Worm (Caenorhabditis elegans) whole organism, L4 larva: ENCODE results near the gene F54B3.1.

Source experiments
- F10B5.3 ChIP-seq: sonication (generic microtip); optimal IDR thresholded peaks from 2 replicates; lab custom pipeline; 2016; ENCODE audit warnings: mild to moderate bottlenecking, missing genetic modification characterization, missing compliant biosample characterization
- F44E2.7 ChIP-seq: fragments of 200-800 bp; sonication (Bioruptor generic); IDR thresholded peaks from 2 replicates; pipeline ENCODE4 v2.1.2; 2022; ENCODE audit warnings: missing genetic modification characterization, missing compliant biosample characterization
- Y105C5A.15 ChIP-seq: fragments of 200-800 bp; sonication (Bioruptor generic); IDR thresholded peaks from 2 replicates; pipeline ENCODE4 v1.3.6; 2022; ENCODE audit warnings: missing genetic modification characterization, missing compliant biosample characterization
- Y48G9A.11 ChIP-seq: fragments of 200-800 bp; sonication (Bioruptor generic); IDR thresholded peaks from 2 replicates; pipeline ENCODE4 v1.3.6; 2022; ENCODE audit warnings: missing genetic modification reagents, missing genetic modification characterization, missing compliant biosample characterization
- Y75B8A.6 ChIP-seq: fragments of 200-800 bp; sonication (Bioruptor generic); IDR thresholded peaks from 2 replicates; pipeline ENCODE4 v1.3.6; 2022; ENCODE audit warnings: missing genetic modification reagents, missing genetic modification characterization, missing compliant biosample characterization
- ZK337.2 ChIP-seq: fragments of 200-800 bp; sonication (Bioruptor generic); IDR thresholded peaks from 2 replicates; pipeline ENCODE4 v1.3.6; 2022; ENCODE audit warnings: missing genetic modification reagents, missing genetic modification characterization, missing compliant biosample characterization
- aha-1 ChIP-seq: fragments of 150-350 bp; peaks from one replicate; lab custom pipeline; 2014; ENCODE audit warnings: missing biosample characterization, missing genetic modification characterization
- aly-2 ChIP-seq: sonication (generic microtip); optimal IDR thresholded peaks from 2 replicates; lab custom pipeline; 2018; ENCODE audit warnings: missing biosample characterization, missing genetic modification characterization
- ceh-20 ChIP-seq: fragments of 200-800 bp; sonication (Bioruptor generic); IDR thresholded peaks from 2 replicates; pipeline ENCODE4 v1.3.6; 2022; ENCODE audit warnings: missing genetic modification reagents, missing genetic modification characterization, missing compliant biosample characterization
- ceh-28 ChIP-seq: fragments of 150-350 bp; optimal IDR thresholded peaks from 2 replicates; lab custom pipeline; 2014; ENCODE audit warnings: missing biosample characterization, missing genetic modification reagents, missing genetic modification characterization
- ceh-32 ChIP-seq: sonication (generic microtip); optimal IDR thresholded peaks from 2 replicates; lab custom pipeline; 2016; ENCODE audit warnings: mild to moderate bottlenecking, missing genetic modification characterization, missing compliant biosample characterization; ENCODE audit not compliant: poor library complexity
- ceh-82 ChIP-seq: sonication (generic microtip); optimal IDR thresholded peaks from 2 replicates; lab custom pipeline; 2017; ENCODE audit warnings: missing biosample characterization, missing genetic modification characterization
- cey-2 ChIP-seq: sonication (generic microtip); optimal IDR thresholded peaks from 3 replicates; lab custom pipeline; 2017; ENCODE audit warnings: missing genetic modification characterization, mild to moderate bottlenecking, missing compliant biosample characterization, antibody characterized with exemption, borderline replicate concordance; ENCODE audit not compliant: insufficient read depth
- ctbp-1 ChIP-seq: fragments of 200-800 bp; sonication (Bioruptor generic); IDR thresholded peaks from 2 replicates; pipeline ENCODE4 v1.3.6; 2022; ENCODE audit warnings: missing genetic modification reagents, missing genetic modification characterization, missing compliant biosample characterization
- daf-16 ChIP-seq, 3 experiments: sonication (generic microtip); optimal IDR thresholded peaks; 2 replicates each; lab custom pipeline; 2016 to 2017; ENCODE audit warnings: missing genetic modification characterization in 3 of 3, missing genetic modification reagents in 3 of 3, mild to moderate bottlenecking in 2 of 3, missing compliant biosample characterization in 2 of 3, missing biosample characterization in 1 of 3, moderate library complexity in 1 of 3
- dpl-1 ChIP-seq: fragments of 150-350 bp; optimal IDR thresholded peaks from 2 replicates; lab custom pipeline; 2014; ENCODE audit warnings: missing biosample characterization, missing genetic modification reagents, missing genetic modification characterization
- egl-27 ChIP-seq: sonication (generic microtip); optimal IDR thresholded peaks from 3 replicates; lab custom pipeline; 2017; ENCODE audit warnings: missing biosample characterization, missing genetic modification reagents, missing genetic modification characterization
- fos-1 ChIP-seq: fragments of 150-350 bp; optimal IDR thresholded peaks from 2 replicates; lab custom pipeline; 2014; ENCODE audit warnings: missing biosample characterization, missing genetic modification characterization
- hif-1 ChIP-seq, 2 experiments: sonication (generic microtip); optimal IDR thresholded peaks; 2 replicates each; lab custom pipeline; 2016 to 2017; ENCODE audit warnings: missing compliant biosample characterization in 2 of 2, missing genetic modification characterization in 2 of 2, missing genetic modification reagents in 2 of 2, missing genotype in 2 of 2, mild to moderate bottlenecking in 1 of 2
- hlh-11 ChIP-seq: fragments of 200-800 bp; sonication (Bioruptor generic); optimal IDR thresholded peaks from 2 replicates; lab custom pipeline; 2018; ENCODE audit warnings: mild to moderate bottlenecking, missing genetic modification characterization, missing compliant biosample characterization
- hlh-30 ChIP-seq: sonication (generic microtip); optimal IDR thresholded peaks from 2 replicates; lab custom pipeline; 2017; ENCODE audit warnings: antibody characterized with exemption, mild to moderate bottlenecking, missing genetic modification characterization, missing compliant biosample characterization; ENCODE audit not compliant: insufficient read depth
- hmg-1.1 ChIP-seq: fragments of 200-800 bp; sonication (Bioruptor generic); IDR thresholded peaks from 2 replicates; pipeline ENCODE4 v1.3.6; 2022; ENCODE audit warnings: missing genetic modification reagents, missing genetic modification characterization, missing compliant biosample characterization
- lin-38 ChIP-seq: fragments of 200-800 bp; sonication (Bioruptor generic); IDR thresholded peaks from 2 replicates; pipeline ENCODE4 v1.3.6; 2022; ENCODE audit warnings: missing genetic modification reagents, missing genetic modification characterization, missing compliant biosample characterization
- lin-39 ChIP-seq: fragments of 150-350 bp; optimal IDR thresholded peaks from 2 replicates; lab custom pipeline; 2014; ENCODE audit warnings: missing biosample characterization, missing genetic modification reagents, missing genetic modification characterization
- lir-3 ChIP-seq: sonication (generic microtip); optimal IDR thresholded peaks from 2 replicates; lab custom pipeline; 2016; ENCODE audit warnings: mild to moderate bottlenecking, missing genetic modification characterization, missing compliant biosample characterization
- lsy-2 ChIP-seq, 2 experiments: fragments of 150-350 bp in 1 of 2; sonication (generic microtip) in 1 of 2; optimal IDR thresholded peaks; 2 replicates each; lab custom pipeline; 2014 to 2017; ENCODE audit warnings: missing biosample characterization in 2 of 2, missing genetic modification characterization in 2 of 2
- mdt-29 ChIP-seq: fragments of 200-800 bp; sonication (Bioruptor generic); IDR thresholded peaks from 2 replicates; pipeline ENCODE4 v1.3.6; 2022; ENCODE audit warnings: missing genetic modification reagents, missing genetic modification characterization, missing compliant biosample characterization
- mep-1 ChIP-seq: fragments of 150-350 bp; sonication (generic microtip); optimal IDR thresholded peaks from 3 replicates; lab custom pipeline; 2014; ENCODE audit warnings: missing biosample characterization, missing genetic modification characterization
- mxl-3 ChIP-seq: fragments of 200-800 bp; sonication (Bioruptor generic); optimal IDR thresholded peaks from 2 replicates; lab custom pipeline; 2018; ENCODE audit warnings: mild to moderate bottlenecking, missing genetic modification characterization, missing compliant biosample characterization
- nhr-10 ChIP-seq: fragments of 150-350 bp; optimal IDR thresholded peaks from 2 replicates; lab custom pipeline; 2014; ENCODE audit warnings: missing biosample characterization, missing genetic modification characterization
- nhr-102 ChIP-seq: sonication (generic microtip); optimal IDR thresholded peaks from 2 replicates; lab custom pipeline; 2016; ENCODE audit warnings: mild to moderate bottlenecking, missing genetic modification characterization, moderate library complexity, missing compliant biosample characterization
- nhr-11 ChIP-seq: fragments of 150-350 bp; optimal IDR thresholded peaks from 2 replicates; lab custom pipeline; 2014; ENCODE audit warnings: missing biosample characterization, missing genetic modification characterization
- nhr-111 ChIP-seq: fragments of 200-800 bp; sonication (Bioruptor generic); optimal IDR thresholded peaks from 2 replicates; lab custom pipeline; 2018; ENCODE audit warnings: mild to moderate bottlenecking, missing genetic modification characterization, missing compliant biosample characterization
- nhr-237 ChIP-seq: sonication (generic microtip); optimal IDR thresholded peaks from 2 replicates; lab custom pipeline; 2017; ENCODE audit warnings: missing biosample characterization, missing genetic modification characterization
- nhr-41 ChIP-seq: fragments of 200-800 bp; sonication (Bioruptor generic); IDR thresholded peaks from 2 replicates; pipeline ENCODE4 v1.3.6; 2022; ENCODE audit warnings: missing genetic modification reagents, missing genetic modification characterization, missing compliant biosample characterization
- pha-4 ChIP-seq, 2 experiments: fragments of 150-350 bp in 1 of 2; fragments of 200-800 bp in 1 of 2; sonication (Bioruptor generic) in 1 of 2; IDR thresholded peaks in 1 of 2; optimal IDR thresholded peaks in 1 of 2; 2 replicates each; pipeline versions ENCODE4 v1.3.6 to Lab custom; 2014 to 2022; ENCODE audit warnings: missing genetic modification characterization in 2 of 2, missing genetic modification reagents in 2 of 2, missing biosample characterization in 1 of 2, missing compliant biosample characterization in 1 of 2
- pqm-1 ChIP-seq: sonication (generic microtip); optimal IDR thresholded peaks from 2 replicates; lab custom pipeline; 2017; ENCODE audit warnings: missing biosample characterization, missing genetic modification characterization
- sdz-12 ChIP-seq: fragments of 200-800 bp; sonication (Bioruptor generic); optimal IDR thresholded peaks from 2 replicates; lab custom pipeline; 2018; ENCODE audit warnings: mild to moderate bottlenecking, missing genetic modification characterization, missing compliant biosample characterization
- snpc-1.2 ChIP-seq: fragments of 200-800 bp; sonication (Bioruptor generic); IDR thresholded peaks from 2 replicates; pipeline ENCODE4 v1.3.6; 2022; ENCODE audit warnings: missing genetic modification reagents, missing genetic modification characterization, missing compliant biosample characterization
- spr-1 ChIP-seq: sonication (generic microtip); optimal IDR thresholded peaks from 2 replicates; lab custom pipeline; 2016; ENCODE audit warnings: mild to moderate bottlenecking, missing genetic modification characterization, missing compliant biosample characterization
- spr-3 ChIP-seq: fragments of 200-800 bp; sonication (Bioruptor generic); optimal IDR thresholded peaks from 2 replicates; lab custom pipeline; 2018; ENCODE audit warnings: mild to moderate bottlenecking, missing genetic modification characterization, missing compliant biosample characterization
- tag-97 ChIP-seq: fragments of 200-800 bp; sonication (Bioruptor generic); IDR thresholded peaks from 2 replicates; pipeline ENCODE4 v1.3.6; 2022; ENCODE audit warnings: missing genetic modification characterization, missing compliant biosample characterization
- tra-1 ChIP-seq: fragments of 200-800 bp; sonication (Bioruptor generic); IDR thresholded peaks from 2 replicates; pipeline ENCODE4 v1.3.6; 2022; ENCODE audit warnings: missing genetic modification reagents, missing genetic modification characterization, missing compliant biosample characterization
- unc-130 ChIP-seq: sonication (generic microtip); optimal IDR thresholded peaks from 2 replicates; lab custom pipeline; 2016; ENCODE audit warnings: missing genetic modification reagents, missing genetic modification characterization, missing compliant biosample characterization
- vab-7 ChIP-seq: fragments of 200-800 bp; sonication (Bioruptor generic); IDR thresholded peaks from 2 replicates; pipeline ENCODE4 v1.3.6; 2022; ENCODE audit warnings: missing genetic modification reagents, missing genetic modification characterization, missing compliant biosample characterization
- zip-11 ChIP-seq: fragments of 200-800 bp; sonication (Bioruptor generic); IDR thresholded peaks from 2 replicates; pipeline ENCODE4 v1.3.6; 2022; ENCODE audit warnings: missing genetic modification characterization, missing compliant biosample characterization

Gene F54B3.1

DNA sequence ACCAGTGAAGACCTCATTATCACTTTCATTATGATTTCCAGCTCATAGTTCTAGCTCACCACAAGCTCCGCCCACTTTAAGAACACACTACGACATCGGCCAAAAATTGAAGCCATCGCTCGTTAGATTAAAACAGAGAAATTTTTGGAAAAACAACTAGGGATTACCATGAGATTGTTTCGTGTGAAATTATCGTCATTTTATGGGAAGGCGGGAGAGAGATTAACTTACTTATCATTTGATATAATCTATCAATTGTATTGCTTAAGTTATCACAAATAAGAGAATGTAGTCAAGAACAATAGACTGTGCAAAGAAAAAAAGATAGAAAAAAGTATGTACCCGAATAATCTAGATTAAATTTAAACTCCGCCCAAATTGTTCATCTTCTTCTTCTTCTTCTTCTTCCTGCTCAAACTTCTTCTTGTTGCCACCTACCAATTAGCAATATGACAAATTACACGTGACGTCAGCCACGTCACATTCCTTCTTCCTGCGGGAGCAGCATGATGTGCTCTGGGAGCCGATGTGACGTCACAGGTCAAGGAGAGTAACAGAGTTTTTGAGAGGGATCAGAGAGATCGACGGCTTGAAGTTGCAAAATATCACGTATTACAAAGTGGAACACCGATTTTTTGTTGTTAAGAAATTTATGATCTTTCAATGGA lies 49.1 kb downstream of the F54B3.1 start, which contains the start of gene nep-26:
nep-26 (minus strand) TSS at position 51 of the 668 bp plus-strand sequence.
- TF ChIP-seq ceh-20 (GFP tag; lab: Robert Waterston, UW), result peak; percentile 37; the same call in 1 of the 2 replicates
- peak; percentile 14 to 94 for TF ChIP-seq hif-1 (tag; optimal IDR thresholded peaks at IDR 0.05; lab: Kevin White, UChicago)
- TF ChIP-seq hlh-30 (tag; lab: Kevin White, UChicago), result peak; percentile 64
- peak; percentile 41 for TF ChIP-seq hlh-11 (tag; lab: Kevin White, UChicago)
- TF ChIP-seq hmg-1.1 (GFP tag; lab: Robert Waterston, UW), result no peak
- no peak for TF ChIP-seq Y105C5A.15 (GFP tag; lab: Robert Waterston, UW)
- TF ChIP-seq tra-1 (GFP tag; lab: Robert Waterston, UW), result no peak
- no peak for TF ChIP-seq lin-39
- peak in 1 of 2 experiments; percentile 22 for TF ChIP-seq lsy-2 (tag; optimal IDR thresholded peaks at IDR 0.05; lab: Kevin White, UChicago)
- TF ChIP-seq cey-2 (tag; lab: Kevin White, UChicago), result no peak
- peak in 1 of 2 experiments; percentile 89 for TF ChIP-seq daf-16 (GFP tag; optimal IDR thresholded peaks at IDR 0.05; lab: Kevin White, UChicago)
- TF ChIP-seq daf-16 (tag; optimal IDR thresholded peaks at IDR 0.05; lab: Kevin White, UChicago), result no peak
- peak; percentile 74 for TF ChIP-seq nhr-11 (tag; lab: Kevin White, UChicago)
- TF ChIP-seq, all 104 proteins: peak for 7

DNA sequence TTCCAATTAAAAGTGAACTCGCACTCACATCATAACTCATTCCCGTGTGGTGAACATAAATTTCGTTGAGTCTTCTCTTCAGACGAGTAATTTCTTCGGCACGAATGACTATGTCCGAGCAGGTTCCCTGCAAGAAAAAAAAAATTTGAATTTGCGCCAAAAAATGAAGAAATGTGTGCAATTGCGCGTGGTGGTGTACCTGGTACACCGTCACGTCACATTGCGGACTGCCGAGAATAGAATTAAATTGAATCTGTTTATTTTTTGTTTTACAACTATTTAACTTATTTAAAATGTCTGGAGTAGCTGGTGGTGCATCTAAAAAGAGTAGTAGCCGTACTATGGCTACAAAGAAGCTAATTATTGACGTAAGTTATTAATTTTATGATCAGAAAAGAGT lies 49.9 kb downstream of the F54B3.1 start, which contains the start of gene mdt-22:
mdt-22 (plus strand) TSS at position 263 of the 400 bp plus-strand sequence.
- TF ChIP-seq sdz-12, result no peak
- TF ChIP-seq nhr-102 (tag; lab: Kevin White, UChicago), result peak; percentile 58
- TF ChIP-seq spr-1 (tag; lab: Kevin White, UChicago), result peak; percentile 52
- 0 out of 2 replicates have a peak, but pooled peaks have one; percentile 46 for TF ChIP-seq ZK337.2 (GFP tag; lab: Robert Waterston, UW)
- peak; percentile 73 for TF ChIP-seq mep-1 (tag; lab: Kevin White, UChicago)
- peak; percentile 95 for TF ChIP-seq dpl-1 (GFP tag; lab: Kevin White, UChicago)
- no peak for TF ChIP-seq nhr-10 (tag; lab: Kevin White, UChicago)
- TF ChIP-seq zip-11 (GFP tag; lab: Robert Waterston, UW), result no peak
- peak; percentile 63; the same call in 1 of the 2 replicates for TF ChIP-seq pha-4 (GFP tag; IDR thresholded peaks at IDR 0.05; lab: Robert Waterston, UW)
- TF ChIP-seq pha-4 (tag; optimal IDR thresholded peaks at IDR 0.05; lab: Kevin White, UChicago), result no peak
- no peak for TF ChIP-seq nhr-11 (tag; lab: Kevin White, UChicago)
- TF ChIP-seq aly-2, result no peak
- no peak for TF ChIP-seq egl-27 (tag; lab: Kevin White, UChicago)
- TF ChIP-seq fos-1 (tag; lab: Kevin White, UChicago), result no peak
- no peak for TF ChIP-seq nhr-41 (GFP tag; lab: Robert Waterston, UW)
- TF ChIP-seq ceh-28 (tag; lab: Kevin White, UChicago), result no peak
- TF ChIP-seq Y75B8A.6, result no peak
- TF ChIP-seq mdt-29 (GFP tag; lab: Robert Waterston, UW), result no peak
- TF ChIP-seq unc-130, result peak; percentile 33
- TF ChIP-seq Y48G9A.11, result peak; percentile 53; the same call in 1 of the 2 replicates
- TF ChIP-seq nhr-237 (tag; lab: Kevin White, UChicago), result no peak
- TF ChIP-seq ceh-82 (tag; lab: Kevin White, UChicago), result no peak
- no peak for TF ChIP-seq F44E2.7 (GFP tag; lab: Robert Waterston, UW)
- peak; percentile 62 for TF ChIP-seq vab-7 (GFP tag; lab: Robert Waterston, UW)
- no peak for TF ChIP-seq pqm-1 (tag; lab: Kevin White, UChicago)
- no peak for TF ChIP-seq ceh-32 (tag; lab: Kevin White, UChicago)
- no peak for TF ChIP-seq lir-3 (tag; lab: Kevin White, UChicago)
- peak in 1 of 2 experiments; percentile 45 for TF ChIP-seq daf-16 (GFP tag; optimal IDR thresholded peaks at IDR 0.05; lab: Kevin White, UChicago)
- peak; percentile 45 for TF ChIP-seq daf-16 (tag; optimal IDR thresholded peaks at IDR 0.05; lab: Kevin White, UChicago)
- peak; percentile 29; the same call in 1 of the 2 replicates for TF ChIP-seq snpc-1.2 (GFP tag; lab: Robert Waterston, UW)
- no peak for TF ChIP-seq tag-97 (GFP tag; lab: Robert Waterston, UW)
- TF ChIP-seq mxl-3 (GFP tag; lab: Kevin White, UChicago), result no peak
- peak; percentile 27 for TF ChIP-seq F10B5.3
- TF ChIP-seq spr-3 (GFP tag; lab: Kevin White, UChicago), result no peak
- TF ChIP-seq nhr-111 (GFP tag; lab: Kevin White, UChicago), result no peak
- TF ChIP-seq aha-1 (tag; lab: Kevin White, UChicago), result peak; percentile 90
- no peak for TF ChIP-seq lin-39
- TF ChIP-seq ctbp-1 (GFP tag; lab: Robert Waterston, UW), result peak; percentile 59; the same call in 1 of the 2 replicates
- TF ChIP-seq lin-38, result peak; percentile 82
